Fruit fly (Drosophila melanogaster) whole organism, embryonic: ENCODE data around the gene Elp5.

Experiments used
- Atf6 ChIP-seq: fragments of 200-800 bp; sonication (Bioruptor generic); IDR thresholded peaks from 2 replicates; pipeline ENCODE4 v1.3.6; 2022; ENCODE audit warnings: missing biosample characterization, missing genetic modification characterization
- BEAF-32 ChIP-seq: fragments of 200-800 bp; sonication (Bioruptor generic); optimal IDR thresholded peaks from 3 replicates; lab custom pipeline; 2017; ENCODE audit warnings: missing biosample characterization, missing genetic modification characterization, mild to moderate bottlenecking, moderate library complexity, missing genetic modification reagents
- CG10462 ChIP-seq: fragments of 200-800 bp; sonication (Bioruptor generic); optimal IDR thresholded peaks from 2 replicates; lab custom pipeline; 2016; ENCODE audit warnings: missing biosample characterization, missing genetic modification characterization
- CG12236 ChIP-seq: fragments of 200-800 bp; sonication (Bioruptor generic); optimal IDR thresholded peaks from 2 replicates; lab custom pipeline; 2016; ENCODE audit warnings: missing biosample characterization, missing genetic modification characterization
- CG13296 ChIP-seq: fragments of 200-800 bp; sonication (Bioruptor generic); optimal IDR thresholded peaks from 3 replicates; lab custom pipeline; 2018; ENCODE audit warnings: missing biosample characterization, mild to moderate bottlenecking, missing genetic modification characterization
- CG15011 ChIP-seq: fragments of 200-800 bp; sonication (Bioruptor generic); optimal IDR thresholded peaks from 3 replicates; lab custom pipeline; 2018; ENCODE audit warnings: missing biosample characterization, mild to moderate bottlenecking, missing genetic modification characterization
- CG15479 ChIP-seq: fragments of 200-800 bp; sonication (Bioruptor generic); optimal IDR thresholded peaks from 3 replicates; lab custom pipeline; 2019; ENCODE audit warnings: missing biosample characterization, mild to moderate bottlenecking, missing genetic modification characterization, moderate library complexity
- CG15514 ChIP-seq: fragments of 200-800 bp; sonication (Bioruptor generic); optimal IDR thresholded peaks from 3 replicates; lab custom pipeline; 2017; ENCODE audit warnings: missing biosample characterization, missing genetic modification characterization, mild to moderate bottlenecking, moderate library complexity, missing genetic modification reagents
- CG1603 ChIP-seq: fragments of 200-800 bp; sonication (Bioruptor generic); optimal IDR thresholded peaks from 2 replicates; lab custom pipeline; 2019; ENCODE audit warnings: missing biosample characterization, mild to moderate bottlenecking, missing genetic modification characterization, moderate library complexity
- CG17328 ChIP-seq: fragments of 200-800 bp; sonication (Bioruptor generic); IDR thresholded peaks from 2 replicates; pipeline ENCODE4 v1.3.6; 2022; ENCODE audit warnings: missing biosample characterization, missing genetic modification characterization
- CG17359 ChIP-seq: fragments of 200-800 bp; sonication (Bioruptor generic); optimal IDR thresholded peaks from 3 replicates; lab custom pipeline; 2018; ENCODE audit warnings: missing biosample characterization, mild to moderate bottlenecking, missing genetic modification characterization, moderate library complexity
- CG2889 ChIP-seq: fragments of 200-800 bp; sonication (Bioruptor generic); IDR thresholded peaks from 3 replicates; pipeline ENCODE4 v1.3.6; 2022; ENCODE audit warnings: missing biosample characterization, missing genetic modification characterization
- CG3281 ChIP-seq: fragments of 200-800 bp; sonication (Bioruptor generic); optimal IDR thresholded peaks from 3 replicates; lab custom pipeline; 2017; ENCODE audit warnings: missing biosample characterization, mild to moderate bottlenecking, missing genetic modification characterization
- CG42726 ChIP-seq: fragments of 200-800 bp; sonication (Bioruptor generic); IDR thresholded peaks from 2 replicates; pipeline ENCODE4 v1.3.6; 2022; ENCODE audit warnings: missing biosample characterization, missing genetic modification characterization; ENCODE audit not compliant: partially characterized antibody
- CG4854 ChIP-seq: fragments of 200-800 bp; sonication (Bioruptor generic); optimal IDR thresholded peaks from 2 replicates; lab custom pipeline; 2016; ENCODE audit warnings: missing biosample characterization, missing genetic modification characterization, inconsistent platforms
- CG6765 ChIP-seq: fragments of 200-800 bp; sonication (Bioruptor generic); optimal IDR thresholded peaks from 3 replicates; lab custom pipeline; 2017; ENCODE audit warnings: missing biosample characterization, mild to moderate bottlenecking, missing genetic modification characterization
- CG7786 ChIP-seq: fragments of 200-800 bp; sonication (Bioruptor generic); optimal IDR thresholded peaks from 2 replicates; lab custom pipeline; 2016; ENCODE audit warnings: missing biosample characterization, missing genetic modification characterization
- Chrac-16 ChIP-seq: fragments of 200-800 bp; sonication (Bioruptor generic); optimal IDR thresholded peaks from 3 replicates; lab custom pipeline; 2016; ENCODE audit warnings: missing biosample characterization, missing genetic modification characterization
- CoRest ChIP-seq: fragments of 200-800 bp; sonication (Bioruptor generic); optimal IDR thresholded peaks from 3 replicates; lab custom pipeline; 2018; ENCODE audit warnings: missing biosample characterization, mild to moderate bottlenecking, missing genetic modification characterization, moderate library complexity
- Dp ChIP-seq: fragments of 200-800 bp; sonication (Bioruptor generic); optimal IDR thresholded peaks from 2 replicates; lab custom pipeline; 2018; ENCODE audit warnings: missing biosample characterization, mild to moderate bottlenecking, missing genetic modification characterization, moderate library complexity
- Gsc ChIP-seq: fragments of 200-800 bp; sonication (Bioruptor generic); IDR thresholded peaks from 2 replicates; pipeline ENCODE4 v1.3.6; 2022; ENCODE audit warnings: missing biosample characterization, missing genetic modification characterization
- Lpt ChIP-seq: fragments of >200 bp; optimal IDR thresholded peaks from 2 replicates; lab custom pipeline; 2018; ENCODE audit warnings: missing biosample characterization, missing genetic modification characterization
- Mad ChIP-seq: fragments of 200-800 bp; sonication (Bioruptor generic); optimal IDR thresholded peaks from 2 replicates; lab custom pipeline; 2016; ENCODE audit warnings: missing biosample characterization, missing genetic modification characterization
- NC2β ChIP-seq: fragments of 200-800 bp; sonication (Bioruptor generic); optimal IDR thresholded peaks from 2 replicates; lab custom pipeline; 2016; ENCODE audit warnings: missing biosample characterization, missing genetic modification characterization
- TFAM ChIP-seq: fragments of 200-800 bp; sonication (Bioruptor generic); optimal IDR thresholded peaks from 2 replicates; lab custom pipeline; 2017; ENCODE audit warnings: missing biosample characterization, missing genetic modification characterization, inconsistent platforms
- Usf ChIP-seq: fragments of 200-800 bp; sonication (Bioruptor generic); optimal IDR thresholded peaks from 2 replicates; lab custom pipeline; 2017; ENCODE audit warnings: missing genotype, missing biosample characterization, missing genetic modification characterization
- Vsx1 ChIP-seq: fragments of 200-800 bp; sonication (Bioruptor generic); optimal IDR thresholded peaks from 2 replicates; lab custom pipeline; 2017; ENCODE audit warnings: missing biosample characterization, mild to moderate bottlenecking, missing genetic modification characterization, missing genetic modification reagents
- Xrp1 ChIP-seq: fragments of 200-800 bp; sonication (Bioruptor generic); IDR thresholded peaks from 2 replicates; pipeline ENCODE4 v1.3.6; 2022; ENCODE audit warnings: missing biosample characterization, missing genetic modification characterization
- YL-1 ChIP-seq: fragments of 200-800 bp; sonication (Bioruptor generic); optimal IDR thresholded peaks from 3 replicates; lab custom pipeline; 2017; ENCODE audit warnings: missing biosample characterization, mild to moderate bottlenecking, missing genetic modification characterization
- ab ChIP-seq: fragments of 200-800 bp; sonication (Bioruptor generic); optimal IDR thresholded peaks from 2 replicates; lab custom pipeline; 2016; ENCODE audit warnings: missing biosample characterization, missing genetic modification characterization
- ac ChIP-seq: fragments of 200-800 bp; sonication (Bioruptor generic); optimal IDR thresholded peaks from 3 replicates; lab custom pipeline; 2017; ENCODE audit warnings: missing biosample characterization, mild to moderate bottlenecking, missing genetic modification characterization
- bcd ChIP-seq: fragments of 200-800 bp; sonication (Bioruptor generic); optimal IDR thresholded peaks from 2 replicates; lab custom pipeline; 2017; ENCODE audit warnings: missing biosample characterization, mild to moderate bottlenecking, missing genetic modification characterization
- br ChIP-seq: fragments of >200 bp; optimal IDR thresholded peaks from 2 replicates; lab custom pipeline; 2017
- corto ChIP-seq: fragments of 200-800 bp; sonication (Bioruptor generic); optimal IDR thresholded peaks from 2 replicates; lab custom pipeline; 2016; ENCODE audit warnings: missing biosample characterization, mild to moderate bottlenecking, missing genetic modification characterization, moderate library complexity
- da ChIP-seq: fragments of 200-800 bp; sonication (Bioruptor generic); optimal IDR thresholded peaks from 2 replicates; lab custom pipeline; 2016; ENCODE audit warnings: missing biosample characterization, missing genetic modification characterization
- dan ChIP-seq: fragments of 200-800 bp; sonication (Bioruptor generic); IDR thresholded peaks from 2 replicates; pipeline ENCODE4 v1.3.6; 2022; ENCODE audit warnings: missing biosample characterization, missing genetic modification characterization
- dimm ChIP-seq: fragments of 200-800 bp; sonication (Bioruptor generic); IDR thresholded peaks from 2 replicates; pipeline ENCODE4 v1.3.6; 2022; ENCODE audit warnings: missing biosample characterization, missing genetic modification characterization
- gce ChIP-seq: fragments of 200-800 bp; sonication (Bioruptor generic); IDR thresholded peaks from 3 replicates; pipeline ENCODE4 v1.3.6; 2022; ENCODE audit warnings: missing biosample characterization, missing genetic modification characterization
- gsb-n ChIP-seq: fragments of 200-800 bp; sonication (Bioruptor generic); optimal IDR thresholded peaks from 3 replicates; lab custom pipeline; 2018; ENCODE audit warnings: missing biosample characterization, mild to moderate bottlenecking, missing genetic modification characterization
- hth ChIP-seq: fragments of >200 bp; optimal IDR thresholded peaks from 2 replicates; lab custom pipeline; 2017; ENCODE audit warnings: inconsistent platforms
- knrl ChIP-seq: fragments of 200-800 bp; sonication (Bioruptor generic); IDR thresholded peaks from 3 replicates; pipeline ENCODE4 v1.3.6; 2022; ENCODE audit warnings: missing biosample characterization, missing genetic modification characterization; ENCODE audit not compliant: partially characterized antibody
- lbe ChIP-seq: fragments of 200-800 bp; sonication (Bioruptor generic); optimal IDR thresholded peaks from 2 replicates; lab custom pipeline; 2016; ENCODE audit warnings: missing biosample characterization, mild to moderate bottlenecking, missing genetic modification characterization
- mld ChIP-seq: fragments of 200-800 bp; sonication (Bioruptor generic); IDR thresholded peaks from 3 replicates; pipeline ENCODE4 v1.3.6; 2022; ENCODE audit warnings: missing biosample characterization, missing genetic modification characterization; ENCODE audit not compliant: partially characterized antibody
- onecut ChIP-seq: fragments of 200-800 bp; sonication (Bioruptor generic); IDR thresholded peaks from 2 replicates; pipeline ENCODE4 v1.3.6; 2022; ENCODE audit warnings: missing biosample characterization, missing genetic modification characterization
- pb ChIP-seq: fragments of 200-800 bp; sonication (Bioruptor generic); optimal IDR thresholded peaks from 3 replicates; lab custom pipeline; 2016; ENCODE audit warnings: missing biosample characterization, missing genetic modification characterization
- ranshi ChIP-seq: fragments of 200-800 bp; sonication (Bioruptor generic); IDR thresholded peaks from 2 replicates; pipeline ENCODE4 v1.3.6; 2022; ENCODE audit warnings: missing biosample characterization, missing genetic modification characterization
- repo ChIP-seq: fragments of 200-800 bp; sonication (Bioruptor generic); optimal IDR thresholded peaks from 2 replicates; lab custom pipeline; 2016; ENCODE audit warnings: missing biosample characterization, missing genetic modification characterization
- sc ChIP-seq, 3 experiments: fragments of >200 bp in 2 of 3; fragments of 200-800 bp in 1 of 3; sonication (Bioruptor generic) in 1 of 3; optimal IDR thresholded peaks; 2 replicates in 2 of 3; 3 replicates in 1 of 3; lab custom pipeline; 2017; ENCODE audit warnings: mild to moderate bottlenecking in 1 of 3, missing biosample characterization in 1 of 3, missing genetic modification characterization in 1 of 3, missing genetic modification reagents in 1 of 3
- tap ChIP-seq: fragments of 200-800 bp; optimal IDR thresholded peaks from 3 replicates; lab custom pipeline; 2019; ENCODE audit warnings: missing biosample characterization, mild to moderate bottlenecking, missing genetic modification characterization, moderate library complexity
- wor ChIP-seq: fragments of 200-800 bp; sonication (Bioruptor generic); IDR thresholded peaks from 2 replicates; pipeline ENCODE4 v1.3.6; 2022; ENCODE audit warnings: missing biosample characterization, missing genetic modification characterization
- zen2 ChIP-seq: fragments of 200-800 bp; sonication (Bioruptor generic); IDR thresholded peaks from 3 replicates; pipeline ENCODE4 v1.3.6; 2022; ENCODE audit warnings: missing biosample characterization, missing genetic modification characterization; ENCODE audit not compliant: partially characterized antibody

The Elp5 gene

dm6 chr3L:2262515-2262944 lies 5.3 kb downstream of the Elp5 start, which contains the start of the genes oxt and CG13807 (continued):
- TF ChIP-seq CG12236 (no peak), br (lab: Kevin White, UChicago) (no peak), mld (GFP tag; lab: Robert Waterston, UW) (no peak), repo (GFP tag; lab: Kevin White, UChicago) (no peak), Mad (GFP tag; lab: Kevin White, UChicago) (peak; percentile 75), lbe (GFP tag; lab: Kevin White, UChicago) (no peak), da (GFP tag; lab: Kevin White, UChicago) (peak; percentile 30), gce (GFP tag; lab: Robert Waterston, UW) (peak; percentile 68; the same call in 2 of the 3 replicates), CG1603 (tag; lab: Kevin White, UChicago) (peak; percentile 89), Usf (GFP tag; lab: Kevin White, UChicago) (peak; percentile 80), dan (0 out of 2 replicates have a peak, but pooled peaks have one; percentile 11), gsb-n (tag; lab: Kevin White, UChicago) (peak; percentile 81), CG6765 (GFP tag; lab: Kevin White, UChicago) (peak; percentile 29), Chrac-16 (GFP tag; lab: Kevin White, UChicago) (peak; percentile 92), corto (GFP tag; lab: Kevin White, UChicago) (no peak), CG7786 (GFP tag; lab: Kevin White, UChicago) (peak; percentile 49), Vsx1 (peak; percentile 94), Atf6 (GFP tag; lab: Robert Waterston, UW) (peak; percentile 85), CoRest (tag; lab: Kevin White, UChicago) (peak; percentile 94), zen2 (GFP tag; lab: Robert Waterston, UW) (no peak), ab (GFP tag; lab: Kevin White, UChicago) (peak; percentile 41), CG15011 (no peak), sc (optimal IDR thresholded peaks at IDR 0.05; lab: Kevin White, UChicago) (no peak), sc (GFP tag; optimal IDR thresholded peaks at IDR 0.05; lab: Kevin White, UChicago) (peak; percentile 76), CG42726 (GFP tag; lab: Robert Waterston, UW) (no peak), CG15514 (GFP tag; lab: Kevin White, UChicago) (peak; percentile 79), ranshi (GFP tag; lab: Robert Waterston, UW) (peak; percentile 91), CG4854 (GFP tag; lab: Kevin White, UChicago) (peak; percentile 53), Xrp1 (GFP tag; lab: Robert Waterston, UW) (peak; percentile 93), CG2889 (GFP tag; lab: Robert Waterston, UW) (peak; percentile 79), ac (GFP tag; lab: Kevin White, UChicago) (peak; percentile 62), bcd (GFP tag; lab: Kevin White, UChicago) (peak; percentile 90), pb (no peak), Dp (GFP tag; lab: Kevin White, UChicago) (peak; percentile 23), dimm (GFP tag; lab: Robert Waterston, UW) (peak; percentile 76), CG17328 (GFP tag; lab: Robert Waterston, UW) (peak; percentile 85), YL-1 (GFP tag; lab: Kevin White, UChicago) (peak; percentile 87), Lpt (GFP tag; lab: Kevin White, UChicago) (no peak), tap (tag; lab: Kevin White, UChicago) (peak; percentile 83), CG3281 (GFP tag; lab: Kevin White, UChicago) (peak; percentile 84), onecut (peak; percentile 76), wor (peak; percentile 79), CG15479 (GFP tag; lab: Kevin White, UChicago) (no peak), knrl (GFP tag; lab: Robert Waterston, UW) (peak; percentile 18; the same call in 1 of the 3 replicates), BEAF-32 (peak; percentile 54), hth (lab: Kevin White, UChicago) (no peak), CG10462 (GFP tag; lab: Kevin White, UChicago) (peak; percentile 72), CG17359 (tag; lab: Kevin White, UChicago) (peak; percentile 86), Gsc (GFP tag; lab: Robert Waterston, UW) (peak; percentile 45), TFAM (GFP tag; lab: Kevin White, UChicago) (peak; percentile 10), CG13296 (GFP tag; lab: Kevin White, UChicago) (peak; percentile 81), NC2β (GFP tag; lab: Kevin White, UChicago) (peak; percentile 46)
